Worm (Caenorhabditis elegans) whole organism, L2 larva: ENCODE data around the gene exc-5.

Experiments
- R02D3.7 ChIP-seq: fragments of 150-350 bp; optimal IDR thresholded peaks from 2 replicates; lab custom pipeline; 2014; ENCODE audit warnings: missing biosample characterization, missing genetic modification characterization
- ZK546.5 ChIP-seq: sonication (generic microtip); optimal IDR thresholded peaks from 2 replicates; lab custom pipeline; 2017; ENCODE audit warnings: missing biosample characterization, missing genetic modification characterization
- ama-1 ChIP-seq: fragments of 150-350 bp; optimal IDR thresholded peaks from 2 replicates; lab custom pipeline; 2018; ENCODE audit warnings: inconsistent platforms
- ceh-82 ChIP-seq: fragments of 150-350 bp; optimal IDR thresholded peaks from 2 replicates; lab custom pipeline; 2014; ENCODE audit warnings: missing biosample characterization, missing genetic modification characterization
- egl-27 ChIP-seq: sonication (generic microtip); optimal IDR thresholded peaks from 3 replicates; lab custom pipeline; 2017; ENCODE audit warnings: missing biosample characterization, missing genetic modification reagents, missing genetic modification characterization
- fos-1 ChIP-seq: fragments of 150-350 bp; optimal IDR thresholded peaks from 2 replicates; lab custom pipeline; 2014; ENCODE audit warnings: missing biosample characterization, missing genetic modification characterization
- nhr-11 ChIP-seq: fragments of 150-350 bp; optimal IDR thresholded peaks from 2 replicates; lab custom pipeline; 2014; ENCODE audit warnings: missing biosample characterization, missing genetic modification characterization
- nhr-237 ChIP-seq: fragments of 150-350 bp; optimal IDR thresholded peaks from 2 replicates; lab custom pipeline; 2014; ENCODE audit warnings: missing biosample characterization, missing genetic modification characterization
- nhr-6 ChIP-seq: fragments of 150-350 bp; optimal IDR thresholded peaks from 2 replicates; lab custom pipeline; 2014; ENCODE audit warnings: missing biosample characterization, missing genetic modification characterization
- snpc-4 ChIP-seq: fragments of 150-350 bp; optimal IDR thresholded peaks from 2 replicates; lab custom pipeline; 2014; ENCODE audit warnings: missing biosample characterization, missing genetic modification characterization
- unc-39 ChIP-seq: fragments of 150-350 bp; optimal IDR thresholded peaks from 2 replicates; lab custom pipeline; 2014; ENCODE audit warnings: missing biosample characterization, missing genetic modification characterization
- ztf-11 ChIP-seq: sonication (generic microtip); optimal IDR thresholded peaks from 2 replicates; lab custom pipeline; 2017; ENCODE audit warnings: missing biosample characterization, missing genetic modification characterization

DNA sequence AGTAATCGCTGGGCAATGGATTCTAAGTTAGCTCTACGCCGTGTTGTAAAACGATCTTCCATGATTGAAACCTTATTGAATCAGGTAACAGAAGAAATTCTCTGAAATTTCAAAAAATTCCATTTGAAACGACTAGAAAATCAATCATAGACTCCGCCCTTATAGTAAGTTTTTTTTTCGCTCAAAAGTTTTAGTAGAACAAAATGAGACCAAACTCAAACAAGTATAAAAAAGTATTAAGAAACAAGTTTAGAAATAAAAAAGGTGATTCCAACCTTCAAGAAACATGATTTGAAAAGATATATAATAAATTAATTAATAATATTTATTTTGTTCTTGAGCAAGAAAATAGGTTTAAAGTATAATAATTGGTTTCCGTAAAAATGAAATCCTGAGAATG is 35.4 kb downstream of the exc-5 start, which contains the start of gene C33D9.6:
- no peak for TF ChIP-seq unc-39
- no peak for TF ChIP-seq ceh-82 (tag; lab: Kevin White, UChicago)
- no peak for TF ChIP-seq nhr-11 (tag; lab: Kevin White, UChicago)
- TF ChIP-seq nhr-6 (tag; lab: Kevin White, UChicago), result no peak
- TF ChIP-seq fos-1 (tag; lab: Kevin White, UChicago), result no peak
- TF ChIP-seq egl-27 (tag; lab: Kevin White, UChicago), result no peak
- no peak for TF ChIP-seq ztf-11 (tag; lab: Kevin White, UChicago)
- no peak for TF ChIP-seq ama-1 (lab: Kevin White, UChicago)
- TF ChIP-seq snpc-4 (tag; lab: Kevin White, UChicago), result no peak
- TF ChIP-seq ZK546.5, result no peak
- no peak for TF ChIP-seq nhr-237 (tag; lab: Kevin White, UChicago)
- TF ChIP-seq R02D3.7 (tag; lab: Kevin White, UChicago), result no peak
